Worm (Caenorhabditis elegans) whole organism, dauer: ENCODE measurements around the gene Y113G7B.27.

ENCODE experiments used
- unc-62 ChIP-seq: sonication (generic microtip); optimal IDR thresholded peaks from 2 replicates; lab custom pipeline; 2017; ENCODE audit warnings: missing biosample characterization, missing genetic modification reagents, missing genetic modification characterization

The Y113G7B.27 gene

ce11 chrV:20235231-20235630 lies 42.6 kb downstream of the Y113G7B.27 start:
- TF ChIP-seq unc-62 (GFP tag; lab: Kevin White, UChicago): no peak

- TF ChIP-seq unc-62 (GFP tag; lab: Kevin White, UChicago): no peak
These were observed 44.8 kb downstream of the Y113G7B.27 start, which contains the start of gene sld-5 for ce11 chrV:20237429-20237828. Gene sld-5 (minus strand): TSS chrV:20237745.

- TF ChIP-seq unc-62 (GFP tag; lab: Kevin White, UChicago): no peak
These were observed 48.7 kb downstream of the Y113G7B.27 start for ce11 chrV:20241243-20241862.
